Fruit fly (Drosophila melanogaster) whole organism, prepupa: ENCODE results near the gene Tsp74F.

Experiments
- CG6163 ChIP-seq: fragments of 200-800 bp; sonication (Bioruptor generic); IDR thresholded peaks from 3 replicates; pipeline ENCODE4 v1.3.6; 2022; ENCODE audit warnings: missing biosample characterization, missing genetic modification characterization
- OdsH ChIP-seq: fragments of 200-800 bp; sonication (Bioruptor generic); optimal IDR thresholded peaks from 3 replicates; lab custom pipeline; 2016; ENCODE audit warnings: missing biosample characterization, missing genetic modification characterization
- dac ChIP-seq: fragments of 200-800 bp; sonication (Bioruptor generic); optimal IDR thresholded peaks from 2 replicates; lab custom pipeline; 2017; ENCODE audit warnings: missing biosample characterization, mild to moderate bottlenecking, missing genetic modification characterization
- lz ChIP-seq: fragments of 200-800 bp; sonication (Bioruptor generic); optimal IDR thresholded peaks from 3 replicates; lab custom pipeline; 2016; ENCODE audit warnings: missing biosample characterization, missing genetic modification characterization
- topi ChIP-seq: fragments of 200-800 bp; sonication (Bioruptor generic); optimal IDR thresholded peaks from 3 replicates; lab custom pipeline; 2016; ENCODE audit warnings: missing biosample characterization, missing genetic modification characterization
- vri ChIP-seq: fragments of 200-800 bp; sonication (Bioruptor generic); optimal IDR thresholded peaks from 3 replicates; lab custom pipeline; 2016; ENCODE audit warnings: missing biosample characterization, mild to moderate bottlenecking, missing genetic modification characterization

DNA sequence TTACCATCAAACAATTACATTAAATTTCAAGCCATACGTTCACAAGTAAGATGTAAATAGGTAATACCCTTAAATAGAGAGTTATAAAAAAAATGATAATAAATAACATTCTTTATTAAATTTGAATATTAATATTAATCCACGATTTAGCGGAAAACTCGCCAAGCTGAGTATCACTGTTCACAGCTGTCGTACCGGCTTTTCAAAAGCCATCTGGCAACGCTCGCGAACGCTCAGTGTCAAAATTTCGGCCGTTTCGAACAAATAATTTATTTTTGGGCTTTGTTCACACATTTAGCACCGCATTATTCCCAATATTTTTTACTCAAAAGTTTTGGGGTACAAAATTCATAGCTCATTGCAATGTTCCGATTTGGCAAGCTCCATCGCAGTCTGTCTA is 46.1 kb downstream of the Tsp74F start, which contains the start of gene TrpRS-m:
- TF ChIP-seq topi (GFP tag; lab: Kevin White, UChicago) (no peak), vri (GFP tag; lab: Kevin White, UChicago) (no peak), lz (no peak), OdsH (GFP tag; lab: Kevin White, UChicago) (no peak), CG6163 (no peak), dac (GFP tag; lab: Kevin White, UChicago) (no peak)
